Worm (Caenorhabditis elegans) whole organism, young adult: ENCODE measurements around the gene K10H10.6.

Experiments used
- B0019.2 ChIP-seq: fragments of 200-800 bp; sonication (Bioruptor generic); conservative IDR thresholded peaks from 2 replicates; pipeline ENCODE4 v1.3.6; 2022; ENCODE audit warnings: missing genetic modification reagents, missing genetic modification characterization, missing compliant biosample characterization
- B0261.1 ChIP-seq: sonication (generic microtip); optimal IDR thresholded peaks from 2 replicates; lab custom pipeline; 2016; ENCODE audit warnings: mild to moderate bottlenecking, missing genetic modification characterization, moderate library complexity, missing compliant biosample characterization
- F37B4.10 ChIP-seq: fragments of 200-800 bp; sonication (Bioruptor generic); IDR thresholded peaks from 2 replicates; pipeline ENCODE4 v1.3.6; 2022; ENCODE audit warnings: missing genetic modification characterization, missing compliant biosample characterization
- F55B11.4 ChIP-seq: sonication (generic microtip); optimal IDR thresholded peaks from 2 replicates; lab custom pipeline; 2016; ENCODE audit warnings: missing compliant biosample characterization, missing genetic modification characterization, borderline replicate concordance; ENCODE audit not compliant: insufficient read depth
- F57A8.1 ChIP-seq: fragments of 200-800 bp; sonication (Bioruptor generic); optimal IDR thresholded peaks from 2 replicates; lab custom pipeline; 2018; ENCODE audit warnings: mild to moderate bottlenecking, missing genetic modification characterization, moderate library complexity, missing compliant biosample characterization
- Y95B8A.8 ChIP-seq: fragments of 200-800 bp; sonication (Bioruptor generic); IDR thresholded peaks from 2 replicates; pipeline ENCODE4 v1.3.6; 2022; ENCODE audit warnings: missing genetic modification reagents, missing genetic modification characterization, missing compliant biosample characterization
- ZK185.1 ChIP-seq: sonication (generic microtip); optimal IDR thresholded peaks from 2 replicates; lab custom pipeline; 2016; ENCODE audit warnings: mild to moderate bottlenecking, missing genetic modification characterization, missing compliant biosample characterization; ENCODE audit not compliant: poor library complexity, severe bottlenecking
- ama-1 ChIP-seq, 3 experiments: fragments of 150-350 bp in 1 of 3; sonication (generic microtip) in 2 of 3; optimal IDR thresholded peaks; 2 replicates each; lab custom pipeline; 2014 to 2018; ENCODE audit warnings: missing biosample characterization in 2 of 3, missing genetic modification characterization in 2 of 3, missing genetic modification reagents in 2 of 3
- aptf-2 ChIP-seq: fragments of 200-800 bp; sonication (Bioruptor generic); conservative IDR thresholded peaks from 2 replicates; pipeline ENCODE4 v1.3.6; 2022; ENCODE audit warnings: missing genetic modification reagents, missing genetic modification characterization, missing compliant biosample characterization
- athp-1 ChIP-seq: sonication (generic microtip); optimal IDR thresholded peaks from 2 replicates; lab custom pipeline; 2017; ENCODE audit warnings: mild to moderate bottlenecking, missing genetic modification characterization, missing compliant biosample characterization
- attf-5 ChIP-seq: fragments of 200-800 bp; sonication (Bioruptor generic); optimal IDR thresholded peaks from 2 replicates; lab custom pipeline; 2018; ENCODE audit warnings: mild to moderate bottlenecking, missing genetic modification characterization, missing compliant biosample characterization
- bed-1 ChIP-seq: fragments of 200-800 bp; sonication (Bioruptor generic); IDR thresholded peaks from 2 replicates; pipeline ENCODE4 v1.3.6; 2022; ENCODE audit warnings: missing genetic modification reagents, missing genetic modification characterization, missing compliant biosample characterization
- ceh-100 ChIP-seq: fragments of 200-800 bp; sonication (Bioruptor generic); IDR thresholded peaks from 2 replicates; pipeline ENCODE4 v1.3.6; 2022; ENCODE audit warnings: missing genetic modification reagents, missing genetic modification characterization, missing compliant biosample characterization
- ceh-40 ChIP-seq: fragments of 200-800 bp; sonication (Bioruptor generic); IDR thresholded peaks from 2 replicates; pipeline ENCODE4 v1.3.6; 2022; ENCODE audit warnings: missing genetic modification characterization, missing compliant biosample characterization
- ceh-58 ChIP-seq: fragments of 200-800 bp; sonication (Bioruptor generic); IDR thresholded peaks from 2 replicates; pipeline ENCODE4 v1.3.6; 2022; ENCODE audit warnings: missing genetic modification characterization, missing compliant biosample characterization
- ceh-91 ChIP-seq: fragments of 200-800 bp; sonication (Bioruptor generic); IDR thresholded peaks from 2 replicates; pipeline ENCODE4 v1.3.6; 2022; ENCODE audit warnings: missing genetic modification reagents, missing genetic modification characterization, missing compliant biosample characterization
- egrh-3 ChIP-seq: fragments of 200-800 bp; sonication (Bioruptor generic); IDR thresholded peaks from 2 replicates; pipeline ENCODE4 v1.3.6; 2022; ENCODE audit warnings: missing genetic modification reagents, missing genetic modification characterization, missing compliant biosample characterization
- hmg-20 ChIP-seq: fragments of 200-800 bp; sonication (Bioruptor generic); IDR thresholded peaks from 2 replicates; pipeline ENCODE4 v1.3.6; 2022; ENCODE audit warnings: missing genetic modification reagents, missing genetic modification characterization, missing compliant biosample characterization
- hrde-1 ChIP-seq: sonication (generic microtip); optimal IDR thresholded peaks from 2 replicates; lab custom pipeline; 2016; ENCODE audit warnings: missing genetic modification characterization, mild to moderate bottlenecking, missing compliant biosample characterization, moderate library complexity, missing genotype, missing genetic modification reagents, borderline replicate concordance
- let-526 ChIP-seq: fragments of 200-800 bp; sonication (Bioruptor generic); IDR thresholded peaks from 2 replicates; pipeline ENCODE4 v1.3.6; 2022; ENCODE audit warnings: missing genetic modification reagents, missing genetic modification characterization, missing compliant biosample characterization
- lsl-1 ChIP-seq: fragments of 200-800 bp; sonication (Bioruptor generic); optimal IDR thresholded peaks from 2 replicates; lab custom pipeline; 2018; ENCODE audit warnings: mild to moderate bottlenecking, missing genetic modification characterization, moderate library complexity, missing compliant biosample characterization
- madf-10 ChIP-seq: sonication (generic microtip); optimal IDR thresholded peaks from 2 replicates; lab custom pipeline; 2016; ENCODE audit warnings: mild to moderate bottlenecking, missing genetic modification characterization, missing compliant biosample characterization
- madf-3 ChIP-seq: fragments of 200-800 bp; sonication (Bioruptor generic); IDR thresholded peaks from 2 replicates; pipeline ENCODE4 v1.3.6; 2022; ENCODE audit warnings: missing genetic modification reagents, missing genetic modification characterization, missing compliant biosample characterization
- mcd-1 ChIP-seq: fragments of 200-800 bp; sonication (Bioruptor generic); IDR thresholded peaks from 2 replicates; pipeline ENCODE4 v1.3.6; 2022; ENCODE audit warnings: missing genetic modification reagents, missing genetic modification characterization, missing compliant biosample characterization
- mel-28 ChIP-seq: sonication (generic microtip); optimal IDR thresholded peaks from 2 replicates; lab custom pipeline; 2016; ENCODE audit warnings: borderline replicate concordance, mild to moderate bottlenecking, missing genetic modification characterization, missing compliant biosample characterization
- nfya-1 ChIP-seq: sonication (generic microtip); optimal IDR thresholded peaks from 2 replicates; lab custom pipeline; 2017; ENCODE audit warnings: antibody characterized with exemption, missing compliant biosample characterization, missing genetic modification characterization, borderline replicate concordance; ENCODE audit not compliant: insufficient read depth
- nfyb-1 ChIP-seq: fragments of 200-800 bp; sonication (Bioruptor generic); IDR thresholded peaks from 2 replicates; pipeline ENCODE4 v1.3.6; 2022; ENCODE audit warnings: missing genetic modification reagents, missing genetic modification characterization, missing compliant biosample characterization
- nhr-120 ChIP-seq: fragments of 200-800 bp; sonication (Bioruptor generic); IDR thresholded peaks from 2 replicates; pipeline ENCODE4 v1.3.6; 2022; ENCODE audit warnings: missing genetic modification characterization, missing compliant biosample characterization
- nhr-27 ChIP-seq: fragments of 200-800 bp; sonication (Bioruptor generic); optimal IDR thresholded peaks from 2 replicates; lab custom pipeline; 2018; ENCODE audit warnings: mild to moderate bottlenecking, missing genetic modification characterization, moderate library complexity, missing compliant biosample characterization
- pbrm-1 ChIP-seq: fragments of 200-800 bp; sonication (Bioruptor generic); IDR thresholded peaks from 2 replicates; pipeline ENCODE4 v1.3.6; 2022; ENCODE audit warnings: missing genetic modification reagents, missing genetic modification characterization, missing compliant biosample characterization
- repo-1 ChIP-seq: sonication (generic microtip); optimal IDR thresholded peaks from 2 replicates; lab custom pipeline; 2017; ENCODE audit warnings: mild to moderate bottlenecking, missing genetic modification characterization, missing compliant biosample characterization
- snpc-3.4 ChIP-seq: sonication (generic microtip); optimal IDR thresholded peaks from 2 replicates; lab custom pipeline; 2017; ENCODE audit warnings: missing genetic modification characterization, mild to moderate bottlenecking, missing compliant biosample characterization, antibody characterized with exemption, moderate library complexity, missing genotype, missing genetic modification reagents
- somi-1 ChIP-seq: fragments of 200-800 bp; sonication (Bioruptor generic); optimal IDR thresholded peaks from 2 replicates; lab custom pipeline; 2018; ENCODE audit warnings: mild to moderate bottlenecking, missing genetic modification characterization, missing compliant biosample characterization
- tbx-9 ChIP-seq: sonication (generic microtip); optimal IDR thresholded peaks from 2 replicates; lab custom pipeline; 2016; ENCODE audit warnings: borderline replicate concordance, missing genetic modification characterization, inconsistent platforms, missing compliant biosample characterization
- zfh-2 ChIP-seq: fragments of 200-800 bp; sonication (Bioruptor generic); conservative IDR thresholded peaks from 2 replicates; pipeline ENCODE4 v1.3.6; 2022; ENCODE audit warnings: missing genetic modification reagents, missing genetic modification characterization, missing compliant biosample characterization
- ztf-22 ChIP-seq: fragments of 200-800 bp; sonication (Bioruptor generic); optimal IDR thresholded peaks from 2 replicates; lab custom pipeline; 2018; ENCODE audit warnings: mild to moderate bottlenecking, missing genetic modification characterization, moderate library complexity, missing compliant biosample characterization
- ztf-26 ChIP-seq: sonication (generic microtip); optimal IDR thresholded peaks from 2 replicates; lab custom pipeline; 2017; ENCODE audit warnings: missing genetic modification characterization, missing compliant biosample characterization
- ztf-28 ChIP-seq: fragments of 200-800 bp; sonication (Bioruptor generic); IDR thresholded peaks from 2 replicates; pipeline ENCODE4 v1.3.6; 2022; ENCODE audit warnings: missing genetic modification reagents, missing genetic modification characterization, missing compliant biosample characterization

K10H10.6 gene

DNA sequence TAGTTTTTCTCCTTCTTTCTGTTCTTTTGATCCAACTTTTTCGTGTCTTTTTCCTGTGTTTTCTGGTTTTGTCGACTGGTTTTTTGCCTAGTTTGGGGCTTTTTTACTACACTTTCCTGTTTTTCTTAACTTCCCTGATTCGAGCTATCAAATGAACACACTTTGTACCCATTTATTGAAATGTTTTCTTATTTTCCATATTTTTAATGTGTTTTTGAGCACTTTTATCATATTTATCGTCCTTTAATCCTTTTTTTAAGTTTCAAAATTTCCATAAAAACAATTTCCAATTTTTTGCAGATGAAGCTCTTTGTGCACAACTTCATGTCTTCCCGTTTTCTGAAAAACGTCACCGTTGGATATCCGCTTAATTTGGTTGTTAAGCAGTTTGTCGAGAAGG is 30.9 kb downstream of the K10H10.6 start, which contains the start of gene C04H5.1:
C04H5.1 (plus strand) TSS at position 301 of the 400 bp plus-strand sequence.
- TF ChIP-seq ZK185.1 (tag; lab: Kevin White, UChicago) (no peak), bed-1 (GFP tag; lab: Robert Waterston, UW) (no peak), pbrm-1 (no peak), nfyb-1 (GFP tag; lab: Robert Waterston, UW) (no peak), B0019.2 (GFP tag; lab: Robert Waterston, UW) (no peak), nhr-120 (no peak)

- TF ChIP-seq F37B4.10 (no peak), athp-1 (tag; lab: Kevin White, UChicago) (no peak), lsl-1 (GFP tag; lab: Kevin White, UChicago) (no peak), nfya-1 (no peak), snpc-3.4 (tag; lab: Kevin White, UChicago) (no peak), repo-1 (tag; lab: Kevin White, UChicago) (no peak), mel-28 (tag; lab: Kevin White, UChicago) (no peak), tbx-9 (tag; lab: Kevin White, UChicago) (no peak), madf-3 (GFP tag; lab: Robert Waterston, UW) (no peak), ama-1 (optimal IDR thresholded peaks at IDR 0.05; lab: Kevin White, UChicago) (no peak), ama-1 (GFP tag; optimal IDR thresholded peaks at IDR 0.05; lab: Kevin White, UChicago) (no peak), B0019.2 (GFP tag; lab: Robert Waterston, UW) (no peak), zfh-2 (GFP tag; lab: Robert Waterston, UW) (no peak), ztf-28 (GFP tag; lab: Robert Waterston, UW) (no peak), ceh-58 (GFP tag; lab: Robert Waterston, UW) (no peak), attf-5 (no peak), Y95B8A.8 (GFP tag; lab: Robert Waterston, UW) (no peak), let-526 (GFP tag; lab: Robert Waterston, UW) (no peak), nhr-27 (tag; lab: Kevin White, UChicago) (no peak), aptf-2 (no peak)
Measured at ce11 chrII:14537728-14538127, 34.6 kb downstream of the K10H10.6 start, which contains the start of the genes clec-147 and C04H5.7. clec-147 (minus strand) TSS chrII:14537828. C04H5.7 (plus strand) TSS chrII:14537946.

ce11 chrII:14540551-14540950 is 37.5 kb downstream of the K10H10.6 start:
- no peak for TF ChIP-seq hrde-1 (tag; lab: Kevin White, UChicago)
- TF ChIP-seq, all 124 proteins: peak for 0

DNA sequence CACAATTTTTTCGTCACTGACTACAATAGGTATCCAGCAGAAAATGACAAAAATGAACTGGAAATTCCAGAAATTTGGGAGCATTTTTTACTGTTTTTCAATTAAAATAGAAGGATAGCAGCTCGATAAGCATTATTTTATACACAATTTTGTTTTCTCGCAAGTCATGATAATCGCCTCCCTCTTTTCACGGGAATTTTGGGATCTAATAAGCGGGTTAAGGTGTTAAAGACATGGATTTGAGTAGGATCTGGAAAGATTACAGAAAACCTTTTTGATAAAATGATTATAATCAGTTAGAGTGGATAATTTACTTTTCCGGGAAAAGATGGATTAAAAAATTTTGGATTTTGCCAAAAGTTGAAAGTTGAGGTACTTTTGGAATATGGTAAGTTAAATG is 45.6 kb downstream of the K10H10.6 start, which contains the start of gene gcy-29:
gcy-29 (minus strand) TSS at position 101 of the 400 bp plus-strand sequence.
- TF ChIP-seq ztf-26 (tag; lab: Kevin White, UChicago) (no peak), mcd-1 (GFP tag; lab: Robert Waterston, UW) (no peak), B0261.1 (tag; lab: Kevin White, UChicago) (no peak), hmg-20 (no peak), F55B11.4 (tag; lab: Kevin White, UChicago) (no peak), somi-1 (GFP tag; lab: Kevin White, UChicago) (no peak), ceh-91 (GFP tag; lab: Robert Waterston, UW) (no peak), nhr-27 (tag; lab: Kevin White, UChicago) (no peak), ceh-100 (no peak), egrh-3 (GFP tag; lab: Robert Waterston, UW) (no peak), F57A8.1 (no peak), nfyb-1 (GFP tag; lab: Robert Waterston, UW) (no peak), ceh-40 (GFP tag; lab: Robert Waterston, UW) (no peak), madf-10 (tag; lab: Kevin White, UChicago) (no peak), ztf-22 (GFP tag; lab: Kevin White, UChicago) (no peak)
- TF ChIP-seq, all 124 proteins: peak for 0
